Worm (Caenorhabditis elegans) whole organism, young adult: ENCODE results near the gene ZK662.5.
A peak's percentile ranks its signal among the peaks of the same experiment; 100 is the strongest.

ENCODE experiments used
- B0336.3 ChIP-seq: fragments of 200-800 bp; sonication (Bioruptor generic); IDR thresholded peaks from 2 replicates; pipeline ENCODE4 v1.3.6; 2022; ENCODE audit warnings: missing genetic modification characterization, missing compliant biosample characterization
- F22D6.2 ChIP-seq: sonication (generic microtip); optimal IDR thresholded peaks from 2 replicates; lab custom pipeline; 2016; ENCODE audit warnings: mild to moderate bottlenecking, missing genetic modification characterization, missing compliant biosample characterization
- F49E8.2 ChIP-seq: sonication (generic microtip); optimal IDR thresholded peaks from 3 replicates; lab custom pipeline; 2017; ENCODE audit warnings: missing genetic modification characterization, mild to moderate bottlenecking, missing compliant biosample characterization, antibody characterized with exemption, moderate library complexity; ENCODE audit not compliant: insufficient read depth
- F57C9.4 ChIP-seq: sonication (generic microtip); optimal IDR thresholded peaks from 2 replicates; lab custom pipeline; 2017; ENCODE audit warnings: mild to moderate bottlenecking, missing genetic modification characterization, missing compliant biosample characterization
- K11D2.4 ChIP-seq: fragments of 200-800 bp; sonication (Bioruptor generic); IDR thresholded peaks from 2 replicates; pipeline ENCODE4 v1.3.6; 2022; ENCODE audit warnings: missing genetic modification reagents, missing genetic modification characterization, missing compliant biosample characterization
- K12H6.12 ChIP-seq: fragments of 200-800 bp; sonication (Bioruptor generic); optimal IDR thresholded peaks from 2 replicates; lab custom pipeline; 2018; ENCODE audit warnings: mild to moderate bottlenecking, missing genetic modification characterization, missing compliant biosample characterization
- T26A5.8 ChIP-seq: sonication (generic microtip); optimal IDR thresholded peaks from 2 replicates; lab custom pipeline; 2016; ENCODE audit warnings: missing genetic modification characterization, missing compliant biosample characterization
- Y67H2A.10 ChIP-seq: fragments of 200-800 bp; sonication (Bioruptor generic); conservative IDR thresholded peaks from 2 replicates; pipeline ENCODE4 v1.3.6; 2022; ENCODE audit warnings: missing genetic modification reagents, missing genetic modification characterization, missing compliant biosample characterization
- Y79H2A.3 ChIP-seq: fragments of 200-800 bp; sonication (Bioruptor generic); conservative IDR thresholded peaks from 2 replicates; pipeline ENCODE4 v1.3.6; 2022; ENCODE audit warnings: missing genetic modification reagents, missing genetic modification characterization, missing compliant biosample characterization
- Y95B8A.8 ChIP-seq: fragments of 200-800 bp; sonication (Bioruptor generic); IDR thresholded peaks from 2 replicates; pipeline ENCODE4 v1.3.6; 2022; ENCODE audit warnings: missing genetic modification reagents, missing genetic modification characterization, missing compliant biosample characterization
- ama-1 ChIP-seq, 3 experiments: fragments of 150-350 bp in 1 of 3; sonication (generic microtip) in 2 of 3; optimal IDR thresholded peaks; 2 replicates each; lab custom pipeline; 2014 to 2018; ENCODE audit warnings: missing biosample characterization in 2 of 3, missing genetic modification characterization in 2 of 3, missing genetic modification reagents in 2 of 3
- atf-7 ChIP-seq: sonication (generic microtip); optimal IDR thresholded peaks from 2 replicates; lab custom pipeline; 2017; ENCODE audit warnings: mild to moderate bottlenecking, missing genetic modification characterization, missing compliant biosample characterization
- attf-5 ChIP-seq: fragments of 200-800 bp; sonication (Bioruptor generic); optimal IDR thresholded peaks from 2 replicates; lab custom pipeline; 2018; ENCODE audit warnings: mild to moderate bottlenecking, missing genetic modification characterization, missing compliant biosample characterization
- attf-6 ChIP-seq: fragments of 200-800 bp; sonication (Bioruptor generic); IDR thresholded peaks from 2 replicates; pipeline ENCODE4 v1.3.6; 2022; ENCODE audit warnings: missing genetic modification reagents, missing genetic modification characterization, missing compliant biosample characterization
- ccch-3 ChIP-seq: fragments of 200-800 bp; sonication (Bioruptor generic); optimal IDR thresholded peaks from 2 replicates; lab custom pipeline; 2018; ENCODE audit warnings: mild to moderate bottlenecking, missing genetic modification characterization, missing compliant biosample characterization
- cebp-1 ChIP-seq, 2 experiments: fragments of 200-800 bp in 1 of 2; sonication (Bioruptor generic) in 1 of 2; sonication (generic microtip) in 1 of 2; IDR thresholded peaks in 1 of 2; optimal IDR thresholded peaks in 1 of 2; 2 replicates each; pipeline versions ENCODE4 v1.3.6 to Lab custom; 2017 to 2022; ENCODE audit warnings: missing compliant biosample characterization in 2 of 2, missing genetic modification characterization in 2 of 2, mild to moderate bottlenecking in 1 of 2, missing genetic modification reagents in 1 of 2, moderate library complexity in 1 of 2
- cebp-2 ChIP-seq: fragments of 200-800 bp; sonication (Bioruptor generic); IDR thresholded peaks from 2 replicates; pipeline ENCODE4 v1.3.6; 2022; ENCODE audit warnings: missing genetic modification characterization, missing compliant biosample characterization
- ceh-27 ChIP-seq: fragments of 200-800 bp; sonication (Bioruptor generic); optimal IDR thresholded peaks from 2 replicates; lab custom pipeline; 2018; ENCODE audit warnings: mild to moderate bottlenecking, missing genetic modification characterization, moderate library complexity, missing compliant biosample characterization
- ceh-40 ChIP-seq: fragments of 200-800 bp; sonication (Bioruptor generic); IDR thresholded peaks from 2 replicates; pipeline ENCODE4 v1.3.6; 2022; ENCODE audit warnings: missing genetic modification characterization, missing compliant biosample characterization
- ceh-58 ChIP-seq: fragments of 200-800 bp; sonication (Bioruptor generic); IDR thresholded peaks from 2 replicates; pipeline ENCODE4 v1.3.6; 2022; ENCODE audit warnings: missing genetic modification characterization, missing compliant biosample characterization
- ceh-79 ChIP-seq: sonication (generic microtip); optimal IDR thresholded peaks from 2 replicates; lab custom pipeline; 2017; ENCODE audit warnings: mild to moderate bottlenecking, missing genetic modification characterization, missing compliant biosample characterization
- dox-1 ChIP-seq: fragments of 200-800 bp; sonication (Bioruptor generic); IDR thresholded peaks from 2 replicates; pipeline ENCODE4 v1.3.6; 2022; ENCODE audit warnings: missing genetic modification reagents, missing genetic modification characterization, missing compliant biosample characterization
- efl-1 ChIP-seq: fragments of 150-350 bp; optimal IDR thresholded peaks from 2 replicates; lab custom pipeline; 2014; ENCODE audit warnings: missing biosample characterization, missing genetic modification reagents, missing genetic modification characterization
- egl-18 ChIP-seq: fragments of 200-800 bp; sonication (Bioruptor generic); IDR thresholded peaks from 2 replicates; pipeline ENCODE4 v1.3.6; 2022; ENCODE audit warnings: missing genetic modification reagents, missing genetic modification characterization, missing compliant biosample characterization
- egrh-3 ChIP-seq: fragments of 200-800 bp; sonication (Bioruptor generic); IDR thresholded peaks from 2 replicates; pipeline ENCODE4 v1.3.6; 2022; ENCODE audit warnings: missing genetic modification reagents, missing genetic modification characterization, missing compliant biosample characterization
- ets-4 ChIP-seq: fragments of 200-800 bp; sonication (Bioruptor generic); optimal IDR thresholded peaks from 2 replicates; lab custom pipeline; 2018; ENCODE audit warnings: mild to moderate bottlenecking, missing genetic modification characterization, missing compliant biosample characterization
- hsf-1 ChIP-seq: fragments of 200-800 bp; sonication (Bioruptor generic); IDR thresholded peaks from 2 replicates; pipeline ENCODE4 v1.3.6; 2022; ENCODE audit warnings: missing genetic modification reagents, missing genetic modification characterization, missing compliant biosample characterization
- let-607 ChIP-seq, 2 experiments: fragments of 200-800 bp in 1 of 2; sonication (Bioruptor generic) in 1 of 2; sonication (generic microtip) in 1 of 2; optimal IDR thresholded peaks; 2 replicates each; lab custom pipeline; 2016 to 2018; ENCODE audit warnings: mild to moderate bottlenecking in 2 of 2, missing compliant biosample characterization in 2 of 2, missing genetic modification characterization in 2 of 2, moderate library complexity in 2 of 2, missing genotype in 1 of 2
- lin-26 ChIP-seq: fragments of 200-800 bp; sonication (Bioruptor generic); IDR thresholded peaks from 2 replicates; pipeline ENCODE4 v1.3.6; 2022; ENCODE audit warnings: missing genetic modification reagents, missing genetic modification characterization, missing compliant biosample characterization
- lin-40 ChIP-seq: sonication (generic microtip); optimal IDR thresholded peaks from 2 replicates; lab custom pipeline; 2016; ENCODE audit warnings: missing genetic modification characterization, mild to moderate bottlenecking, missing compliant biosample characterization, missing genotype, missing genetic modification reagents
- lir-1 ChIP-seq: fragments of 200-800 bp; sonication (Bioruptor generic); conservative IDR thresholded peaks from 2 replicates; pipeline ENCODE4 v1.3.6; 2022; ENCODE audit warnings: missing genetic modification reagents, missing genetic modification characterization, missing compliant biosample characterization
- lsl-1 ChIP-seq: fragments of 200-800 bp; sonication (Bioruptor generic); optimal IDR thresholded peaks from 2 replicates; lab custom pipeline; 2018; ENCODE audit warnings: mild to moderate bottlenecking, missing genetic modification characterization, moderate library complexity, missing compliant biosample characterization
- mel-28 ChIP-seq: sonication (generic microtip); optimal IDR thresholded peaks from 2 replicates; lab custom pipeline; 2016; ENCODE audit warnings: borderline replicate concordance, mild to moderate bottlenecking, missing genetic modification characterization, missing compliant biosample characterization
- nfyb-1 ChIP-seq: fragments of 200-800 bp; sonication (Bioruptor generic); IDR thresholded peaks from 2 replicates; pipeline ENCODE4 v1.3.6; 2022; ENCODE audit warnings: missing genetic modification reagents, missing genetic modification characterization, missing compliant biosample characterization
- nhr-27 ChIP-seq: fragments of 200-800 bp; sonication (Bioruptor generic); optimal IDR thresholded peaks from 2 replicates; lab custom pipeline; 2018; ENCODE audit warnings: mild to moderate bottlenecking, missing genetic modification characterization, moderate library complexity, missing compliant biosample characterization
- nhr-80 ChIP-seq: sonication (generic microtip); optimal IDR thresholded peaks from 2 replicates; lab custom pipeline; 2016; ENCODE audit warnings: missing genetic modification characterization, missing compliant biosample characterization
- snpc-1.3 ChIP-seq: sonication (generic microtip); optimal IDR thresholded peaks from 2 replicates; lab custom pipeline; 2017; ENCODE audit warnings: missing genetic modification characterization, mild to moderate bottlenecking, missing compliant biosample characterization, antibody characterized with exemption, moderate library complexity, missing genotype, missing genetic modification reagents; ENCODE audit not compliant: insufficient read depth
- somi-1 ChIP-seq: fragments of 200-800 bp; sonication (Bioruptor generic); optimal IDR thresholded peaks from 2 replicates; lab custom pipeline; 2018; ENCODE audit warnings: mild to moderate bottlenecking, missing genetic modification characterization, missing compliant biosample characterization
- unc-130 ChIP-seq: sonication (generic microtip); optimal IDR thresholded peaks from 2 replicates; lab custom pipeline; 2016; ENCODE audit warnings: missing genetic modification reagents, missing genetic modification characterization, missing compliant biosample characterization
- zim-3 ChIP-seq: sonication (generic microtip); optimal IDR thresholded peaks from 2 replicates; lab custom pipeline; 2017; ENCODE audit warnings: mild to moderate bottlenecking, missing genetic modification characterization, moderate library complexity, missing compliant biosample characterization
- ztf-22 ChIP-seq: fragments of 200-800 bp; sonication (Bioruptor generic); optimal IDR thresholded peaks from 2 replicates; lab custom pipeline; 2018; ENCODE audit warnings: mild to moderate bottlenecking, missing genetic modification characterization, moderate library complexity, missing compliant biosample characterization
- ztf-26 ChIP-seq: sonication (generic microtip); optimal IDR thresholded peaks from 2 replicates; lab custom pipeline; 2017; ENCODE audit warnings: missing genetic modification characterization, missing compliant biosample characterization

The ZK662.5 gene

ce11 chrX:15696400-15696799 is 25.0 kb upstream of the ZK662.5 start, which contains the start of gene ZK662.2:
ZK662.2 (plus strand) TSS chrX:15696700.
- TF ChIP-seq T26A5.8 = no peak
- no peak for TF ChIP-seq mel-28 (tag; lab: Kevin White, UChicago)
- TF ChIP-seq F22D6.2 (tag; lab: Kevin White, UChicago) = no peak
- TF ChIP-seq ceh-40 (GFP tag; lab: Robert Waterston, UW) = no peak
- no peak for TF ChIP-seq ceh-27 (GFP tag; lab: Kevin White, UChicago)
- no peak for TF ChIP-seq lin-40 (tag; lab: Kevin White, UChicago)
- no peak for TF ChIP-seq K11D2.4
- TF ChIP-seq Y79H2A.3 (GFP tag; lab: Robert Waterston, UW) = no peak
- TF ChIP-seq ccch-3 (GFP tag; lab: Kevin White, UChicago) = no peak

ce11 chrX:15700220-15700619 is 21.2 kb upstream of the ZK662.5 start:
- TF ChIP-seq F49E8.2 (tag; lab: Kevin White, UChicago) (no peak), Y67H2A.10 (no peak), lin-40 (tag; lab: Kevin White, UChicago) (peak; percentile 39), hsf-1 (GFP tag; lab: Robert Waterston, UW) (no peak), nhr-80 (peak; percentile 73), B0336.3 (GFP tag; lab: Robert Waterston, UW) (0 out of 2 replicates have a peak, but pooled peaks have one; percentile 31), ama-1 (optimal IDR thresholded peaks at IDR 0.05; lab: Kevin White, UChicago) (no peak), ama-1 (GFP tag; optimal IDR thresholded peaks at IDR 0.05; lab: Kevin White, UChicago) (no peak), Y95B8A.8 (no peak), ztf-26 (tag; lab: Kevin White, UChicago) (no peak), attf-5 (GFP tag; lab: Kevin White, UChicago) (no peak), lin-26 (peak; percentile 37; the same call in 1 of the 2 replicates), lsl-1 (GFP tag; lab: Kevin White, UChicago) (no peak), ceh-58 (no peak), somi-1 (GFP tag; lab: Kevin White, UChicago) (peak; percentile 20), atf-7 (tag; lab: Kevin White, UChicago) (peak; percentile 18), lir-1 (GFP tag; lab: Robert Waterston, UW) (no peak)

ce11 chrX:15704579-15705110 is 16.8 kb upstream of the ZK662.5 start:
- TF ChIP-seq zim-3 (tag; lab: Kevin White, UChicago) (no peak), K12H6.12 (tag; lab: Kevin White, UChicago) (peak; percentile 25), efl-1 (GFP tag; lab: Kevin White, UChicago) (no peak), F57C9.4 (tag; lab: Kevin White, UChicago) (no peak), cebp-1 (GFP tag; IDR thresholded peaks at IDR 0.05; lab: Robert Waterston, UW) (no peak), cebp-1 (tag; optimal IDR thresholded peaks at IDR 0.05; lab: Kevin White, UChicago) (peak; percentile 3), atf-7 (tag; lab: Kevin White, UChicago) (peak; percentile 76), nfyb-1 (peak; percentile 49; the same call in 1 of the 2 replicates), ztf-22 (GFP tag; lab: Kevin White, UChicago) (peak; percentile 18), ztf-26 (tag; lab: Kevin White, UChicago) (no peak), egrh-3 (no peak), attf-6 (GFP tag; lab: Robert Waterston, UW) (no peak), cebp-2 (GFP tag; lab: Robert Waterston, UW) (no peak), dox-1 (GFP tag; lab: Robert Waterston, UW) (0 out of 2 replicates have a peak, but pooled peaks have one; percentile 23), K11D2.4 (no peak), egl-18 (GFP tag; lab: Robert Waterston, UW) (no peak), nhr-27 (tag; lab: Kevin White, UChicago) (no peak), let-607 (tag; optimal IDR thresholded peaks at IDR 0.05; lab: Kevin White, UChicago) (no peak), ets-4 (peak; percentile 17), F22D6.2 (tag; lab: Kevin White, UChicago) (no peak), nhr-80 (peak; percentile 45), ceh-79 (tag; lab: Kevin White, UChicago) (no peak), unc-130 (no peak), lin-40 (tag; lab: Kevin White, UChicago) (peak; percentile 39), snpc-1.3 (no peak)
